Worm (Caenorhabditis elegans): ENCODE data around the gene gln-6.

DNA sequence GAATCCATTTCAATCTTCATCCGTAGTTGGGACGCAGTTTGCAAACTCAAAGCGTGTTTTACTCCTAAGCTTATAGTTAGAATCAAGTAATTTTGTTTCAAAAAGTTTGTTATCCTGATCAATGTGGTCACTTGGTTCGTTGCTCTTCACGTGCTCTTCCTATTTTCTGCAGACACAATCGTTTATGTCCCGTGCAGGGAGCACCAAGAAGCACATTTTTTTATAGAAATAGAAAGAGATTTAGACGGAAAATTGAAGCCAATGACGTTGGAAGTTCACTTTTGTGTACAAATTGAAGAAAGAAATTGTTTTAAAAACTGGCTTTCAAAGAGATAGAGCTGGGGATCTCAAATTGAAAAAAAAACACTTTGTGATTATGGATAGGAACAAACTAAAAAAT lies 21.1 kb upstream of the gln-6 start:
- TF ChIP-seq tab-1 (GFP tag; IDR thresholded peaks at IDR 0.05) (no peak), ref-1 (GFP tag; conservative IDR thresholded peaks at IDR 0.05) (no peak)
